Fruit fly (Drosophila melanogaster) whole organism, prepupa: ENCODE results near the gene msi.

Source experiments
- CG6792 ChIP-seq: fragments of 200-800 bp; sonication (Bioruptor generic); optimal IDR thresholded peaks from 3 replicates; lab custom pipeline; 2016; ENCODE audit warnings: missing biosample characterization, missing genetic modification characterization
- CG6808 ChIP-seq: fragments of 200-800 bp; sonication (Bioruptor generic); optimal IDR thresholded peaks from 3 replicates; lab custom pipeline; 2017; ENCODE audit warnings: missing biosample characterization, missing genetic modification characterization, mild to moderate bottlenecking, moderate library complexity, missing genetic modification reagents
- Ets21C ChIP-seq: fragments of 200-800 bp; sonication (Bioruptor generic); optimal IDR thresholded peaks from 3 replicates; lab custom pipeline; 2016; ENCODE audit warnings: missing biosample characterization, missing genetic modification characterization
- Gug ChIP-seq: fragments of 200-800 bp; sonication (Bioruptor generic); IDR thresholded peaks from 2 replicates; pipeline ENCODE4 v1.3.6; 2022; ENCODE audit warnings: missing biosample characterization, missing genetic modification characterization
- Hr38 ChIP-seq: sonication (Bioruptor generic); optimal IDR thresholded peaks from 2 replicates; lab custom pipeline; 2016; ENCODE audit warnings: missing biosample characterization, missing genetic modification characterization
- Hr39 ChIP-seq: fragments of 200-800 bp; sonication (Bioruptor generic); optimal IDR thresholded peaks from 2 replicates; lab custom pipeline; 2016; ENCODE audit warnings: missing biosample characterization, missing genetic modification characterization
- OdsH ChIP-seq: fragments of 200-800 bp; sonication (Bioruptor generic); optimal IDR thresholded peaks from 3 replicates; lab custom pipeline; 2016; ENCODE audit warnings: missing biosample characterization, missing genetic modification characterization
- Sox14 ChIP-seq: fragments of 200-800 bp; sonication (Bioruptor generic); optimal IDR thresholded peaks from 3 replicates; lab custom pipeline; 2016; ENCODE audit warnings: missing biosample characterization, missing genetic modification characterization
- Sox15 ChIP-seq: fragments of 200-800 bp; sonication (Bioruptor generic); optimal IDR thresholded peaks from 3 replicates; lab custom pipeline; 2016; ENCODE audit warnings: missing biosample characterization, missing genetic modification characterization
- acj6 ChIP-seq: fragments of 200-800 bp; sonication (Bioruptor generic); optimal IDR thresholded peaks from 3 replicates; lab custom pipeline; 2016; ENCODE audit warnings: missing biosample characterization, missing genetic modification characterization
- esn ChIP-seq: fragments of 200-800 bp; sonication (Bioruptor generic); optimal IDR thresholded peaks from 2 replicates; lab custom pipeline; 2016; ENCODE audit warnings: missing biosample characterization, mild to moderate bottlenecking, missing genetic modification characterization, moderate library complexity
- topi ChIP-seq: fragments of 200-800 bp; sonication (Bioruptor generic); optimal IDR thresholded peaks from 3 replicates; lab custom pipeline; 2016; ENCODE audit warnings: missing biosample characterization, missing genetic modification characterization

- TF ChIP-seq topi (GFP tag; lab: Kevin White, UChicago) (no peak), Gug (GFP tag; lab: Robert Waterston, UW) (no peak), OdsH (GFP tag; lab: Kevin White, UChicago) (no peak), esn (no peak), CG6808 (GFP tag; lab: Kevin White, UChicago) (no peak), Hr39 (no peak), Sox15 (GFP tag; lab: Kevin White, UChicago) (no peak), CG6792 (no peak), acj6 (GFP tag; lab: Kevin White, UChicago) (no peak), Hr38 (GFP tag; lab: Kevin White, UChicago) (no peak), Ets21C (no peak), Sox14 (GFP tag; lab: Kevin White, UChicago) (no peak)
Observed at dm6 chr3R:25609027-25609426, 93.1 kb downstream of the msi start, which contains the start of gene ymp.
